Fruit fly (Drosophila melanogaster) whole organism, embryonic: ENCODE measurements around the gene mRpS14.

Experiments used
- ATbp ChIP-seq: fragments of 200-800 bp; sonication (Bioruptor generic); optimal IDR thresholded peaks from 2 replicates; lab custom pipeline; 2017; ENCODE audit warnings: missing biosample characterization, mild to moderate bottlenecking, missing genetic modification characterization, missing genetic modification reagents
- BEAF-32 ChIP-seq: fragments of 200-800 bp; sonication (Bioruptor generic); optimal IDR thresholded peaks from 3 replicates; lab custom pipeline; 2017; ENCODE audit warnings: missing biosample characterization, missing genetic modification characterization, mild to moderate bottlenecking, moderate library complexity, missing genetic modification reagents
- Blimp-1 ChIP-seq: fragments of 200-800 bp; sonication (Bioruptor generic); optimal IDR thresholded peaks from 3 replicates; lab custom pipeline; 2018; ENCODE audit warnings: missing biosample characterization, missing genetic modification characterization, mild to moderate bottlenecking, moderate library complexity, missing genetic modification reagents
- CG12104 ChIP-seq: fragments of 200-800 bp; sonication (Bioruptor generic); optimal IDR thresholded peaks from 3 replicates; lab custom pipeline; 2016; ENCODE audit warnings: missing biosample characterization, missing genetic modification characterization
- CG1233 ChIP-seq: fragments of 200-800 bp; sonication (Bioruptor generic); optimal IDR thresholded peaks from 4 replicates; lab custom pipeline; 2018; ENCODE audit warnings: missing biosample characterization, mild to moderate bottlenecking, missing genetic modification characterization
- CG15269 ChIP-seq: fragments of 200-800 bp; sonication (Bioruptor generic); optimal IDR thresholded peaks from 2 replicates; lab custom pipeline; 2018; ENCODE audit warnings: missing biosample characterization, mild to moderate bottlenecking, missing genetic modification characterization, moderate library complexity
- CG15514 ChIP-seq: fragments of 200-800 bp; sonication (Bioruptor generic); optimal IDR thresholded peaks from 3 replicates; lab custom pipeline; 2017; ENCODE audit warnings: missing biosample characterization, missing genetic modification characterization, mild to moderate bottlenecking, moderate library complexity, missing genetic modification reagents
- CG1647 ChIP-seq: fragments of 200-800 bp; sonication (Bioruptor generic); optimal IDR thresholded peaks from 3 replicates; lab custom pipeline; 2016; ENCODE audit warnings: missing biosample characterization, missing genetic modification characterization
- CG17359 ChIP-seq: fragments of 200-800 bp; sonication (Bioruptor generic); optimal IDR thresholded peaks from 3 replicates; lab custom pipeline; 2018; ENCODE audit warnings: missing biosample characterization, mild to moderate bottlenecking, missing genetic modification characterization, moderate library complexity
- CG17912 ChIP-seq: fragments of 200-800 bp; sonication (Bioruptor generic); optimal IDR thresholded peaks from 2 replicates; lab custom pipeline; 2018; ENCODE audit warnings: missing biosample characterization, mild to moderate bottlenecking, missing genetic modification characterization
- CG3065 ChIP-seq: fragments of 200-800 bp; sonication (Bioruptor generic); optimal IDR thresholded peaks from 2 replicates; lab custom pipeline; 2016; ENCODE audit warnings: missing biosample characterization, missing genetic modification characterization
- CG4854 ChIP-seq: fragments of 200-800 bp; sonication (Bioruptor generic); optimal IDR thresholded peaks from 2 replicates; lab custom pipeline; 2016; ENCODE audit warnings: missing biosample characterization, missing genetic modification characterization, inconsistent platforms
- CG6175 ChIP-seq: fragments of 200-800 bp; sonication (Bioruptor generic); IDR thresholded peaks from 3 replicates; pipeline ENCODE4 v1.3.6; 2022; ENCODE audit warnings: missing biosample characterization, missing genetic modification characterization
- CG6272 ChIP-seq: fragments of 200-800 bp; sonication (Bioruptor generic); IDR thresholded peaks from 2 replicates; pipeline ENCODE4 v1.3.6; 2022; ENCODE audit warnings: missing biosample characterization, missing genetic modification characterization
- CG6683 ChIP-seq: fragments of 200-800 bp; sonication (Bioruptor generic); optimal IDR thresholded peaks from 2 replicates; lab custom pipeline; 2017; ENCODE audit warnings: missing biosample characterization, mild to moderate bottlenecking, missing genetic modification characterization, missing genetic modification reagents
- CG6813 ChIP-seq: fragments of 200-800 bp; sonication (Bioruptor generic); optimal IDR thresholded peaks from 2 replicates; lab custom pipeline; 2017; ENCODE audit warnings: missing biosample characterization, missing genetic modification characterization, mild to moderate bottlenecking, moderate library complexity, missing genetic modification reagents
- CG7987 ChIP-seq: fragments of 200-800 bp; sonication (Bioruptor generic); optimal IDR thresholded peaks from 2 replicates; lab custom pipeline; 2018; ENCODE audit warnings: missing biosample characterization, mild to moderate bottlenecking, missing genetic modification characterization, moderate library complexity
- CG8281 ChIP-seq: fragments of 200-800 bp; sonication (Bioruptor generic); optimal IDR thresholded peaks from 2 replicates; lab custom pipeline; 2018; ENCODE audit warnings: missing biosample characterization, mild to moderate bottlenecking, missing genetic modification characterization, moderate library complexity
- CG8290 ChIP-seq, 3 experiments: fragments of 200-800 bp; sonication (Bioruptor generic); optimal IDR thresholded peaks; 2 replicates each; lab custom pipeline; 2016 to 2019; ENCODE audit warnings: missing biosample characterization in 3 of 3, missing genetic modification characterization in 3 of 3, mild to moderate bottlenecking in 2 of 3, moderate library complexity in 1 of 3
- H2.0 ChIP-seq: fragments of 200-800 bp; sonication (Bioruptor generic); IDR thresholded peaks from 2 replicates; pipeline ENCODE4 v1.3.6; 2022; ENCODE audit warnings: missing biosample characterization, missing genetic modification characterization
- Hand ChIP-seq: fragments of 200-800 bp; sonication (Bioruptor generic); optimal IDR thresholded peaks from 2 replicates; lab custom pipeline; 2017; ENCODE audit warnings: mild to moderate bottlenecking, missing biosample characterization, missing genetic modification reagents, missing genetic modification characterization
- Hmr ChIP-seq: fragments of 200-800 bp; sonication (Bioruptor generic); optimal IDR thresholded peaks from 3 replicates; lab custom pipeline; 2017; ENCODE audit warnings: mild to moderate bottlenecking, missing biosample characterization, missing genetic modification reagents, missing genetic modification characterization
- Hsf ChIP-seq: fragments of 200-800 bp; sonication (Bioruptor generic); optimal IDR thresholded peaks from 3 replicates; lab custom pipeline; 2016; ENCODE audit warnings: missing biosample characterization, missing genetic modification characterization
- Nf-YA ChIP-seq: fragments of 200-800 bp; sonication (Bioruptor generic); IDR thresholded peaks from 2 replicates; pipeline ENCODE4 v1.3.6; 2022; ENCODE audit warnings: missing biosample characterization, missing genetic modification characterization
- Oli ChIP-seq: fragments of 200-800 bp; sonication (Bioruptor generic); optimal IDR thresholded peaks from 2 replicates; lab custom pipeline; 2018; ENCODE audit warnings: missing biosample characterization, mild to moderate bottlenecking, missing genetic modification characterization, moderate library complexity
- Ssrp ChIP-seq: fragments of 200-800 bp; sonication (Bioruptor generic); optimal IDR thresholded peaks from 2 replicates; lab custom pipeline; 2018; ENCODE audit warnings: missing biosample characterization, mild to moderate bottlenecking, missing genetic modification characterization, moderate library complexity
- abd-A ChIP-seq: fragments of 200-800 bp; sonication (Bioruptor generic); optimal IDR thresholded peaks from 3 replicates; lab custom pipeline; 2019; ENCODE audit warnings: missing biosample characterization, mild to moderate bottlenecking, missing genetic modification characterization, moderate library complexity
- al ChIP-seq: fragments of 200-800 bp; sonication (Bioruptor generic); IDR thresholded peaks from 2 replicates; pipeline ENCODE4 v1.3.6; 2022; ENCODE audit warnings: missing biosample characterization, missing genetic modification characterization
- az2 ChIP-seq: fragments of 200-800 bp; sonication (Bioruptor generic); optimal IDR thresholded peaks from 3 replicates; lab custom pipeline; 2016; ENCODE audit warnings: missing biosample characterization, missing genetic modification characterization
- dimm ChIP-seq: fragments of 200-800 bp; sonication (Bioruptor generic); IDR thresholded peaks from 2 replicates; pipeline ENCODE4 v1.3.6; 2022; ENCODE audit warnings: missing biosample characterization, missing genetic modification characterization
- disco-r ChIP-seq: fragments of 200-800 bp; sonication (Bioruptor generic); optimal IDR thresholded peaks from 2 replicates; lab custom pipeline; 2016; ENCODE audit warnings: missing biosample characterization, missing genetic modification characterization
- dysf ChIP-seq: fragments of 200-800 bp; sonication (Bioruptor generic); IDR thresholded peaks from 3 replicates; pipeline ENCODE4 v1.3.6; 2022; ENCODE audit warnings: missing biosample characterization, missing genetic modification characterization
- en ChIP-seq: fragments of 200-800 bp; sonication (Bioruptor generic); optimal IDR thresholded peaks from 2 replicates; lab custom pipeline; 2016; ENCODE audit warnings: missing biosample characterization, missing genetic modification characterization
- ftz-f1 ChIP-seq: fragments of 200-800 bp; sonication (Bioruptor generic); optimal IDR thresholded peaks from 2 replicates; lab custom pipeline; 2016; ENCODE audit warnings: missing biosample characterization, missing genetic modification characterization
- ind ChIP-seq: fragments of 200-800 bp; sonication (Bioruptor generic); optimal IDR thresholded peaks from 3 replicates; lab custom pipeline; 2016; ENCODE audit warnings: missing biosample characterization, missing genetic modification characterization
- kah ChIP-seq: fragments of 200-800 bp; sonication (Bioruptor generic); optimal IDR thresholded peaks from 2 replicates; lab custom pipeline; 2018; ENCODE audit warnings: missing biosample characterization, mild to moderate bottlenecking, missing genetic modification characterization
- lola ChIP-seq, 3 experiments: fragments of >200 bp in 2 of 3; fragments of 200-800 bp in 1 of 3; sonication (Bioruptor generic) in 1 of 3; optimal IDR thresholded peaks; 2 replicates each; lab custom pipeline; 2017 to 2019; ENCODE audit warnings: missing biosample characterization in 3 of 3, missing genetic modification characterization in 3 of 3, mild to moderate bottlenecking in 1 of 3, moderate library complexity in 1 of 3
- mam ChIP-seq: fragments of 200-800 bp; sonication (Bioruptor generic); optimal IDR thresholded peaks from 3 replicates; lab custom pipeline; 2016; ENCODE audit warnings: missing biosample characterization, missing genetic modification characterization
- pfk ChIP-seq: fragments of 200-800 bp; sonication (Bioruptor generic); optimal IDR thresholded peaks from 2 replicates; lab custom pipeline; 2018; ENCODE audit warnings: missing biosample characterization, mild to moderate bottlenecking, missing genetic modification characterization, moderate library complexity
- pho ChIP-seq: fragments of 200-800 bp; sonication (Bioruptor generic); optimal IDR thresholded peaks from 2 replicates; lab custom pipeline; 2016; ENCODE audit warnings: missing biosample characterization, missing genetic modification characterization
- phol ChIP-seq: fragments of 200-800 bp; sonication (Bioruptor generic); optimal IDR thresholded peaks from 3 replicates; lab custom pipeline; 2018; ENCODE audit warnings: missing biosample characterization, mild to moderate bottlenecking, missing genetic modification characterization, moderate library complexity
- pum ChIP-seq: fragments of 200-800 bp; sonication (Bioruptor generic); optimal IDR thresholded peaks from 2 replicates; lab custom pipeline; 2016; ENCODE audit warnings: missing biosample characterization, missing genetic modification characterization
- sima ChIP-seq: fragments of 200-800 bp; sonication (Bioruptor generic); optimal IDR thresholded peaks from 2 replicates; lab custom pipeline; 2016; ENCODE audit warnings: missing biosample characterization, missing genetic modification characterization
- slbo ChIP-seq: fragments of 200-800 bp; sonication (Bioruptor generic); IDR thresholded peaks from 2 replicates; pipeline ENCODE4 v1.3.6; 2022; ENCODE audit warnings: missing biosample characterization, missing genetic modification characterization
- stwl ChIP-seq: fragments of 200-800 bp; sonication (Bioruptor generic); optimal IDR thresholded peaks from 3 replicates; lab custom pipeline; 2018; ENCODE audit warnings: missing biosample characterization, mild to moderate bottlenecking, missing genetic modification characterization, moderate library complexity
- tup ChIP-seq: fragments of 200-800 bp; sonication (Bioruptor generic); optimal IDR thresholded peaks from 2 replicates; lab custom pipeline; 2016; ENCODE audit warnings: missing biosample characterization, mild to moderate bottlenecking, missing genetic modification characterization, moderate library complexity
- vvl ChIP-seq: fragments of 200-800 bp; sonication (Bioruptor generic); IDR thresholded peaks from 2 replicates; pipeline ENCODE4 v1.3.6; 2022; ENCODE audit warnings: missing biosample characterization, missing genetic modification characterization

The mRpS14 gene

dm6 chrX:19495611-19496583 lies 15.9 kb upstream of the mRpS14 start (continued):
- TF ChIP-seq CG6813 (GFP tag; lab: Kevin White, UChicago): peak; percentile 49
- TF ChIP-seq CG15514 (GFP tag; lab: Kevin White, UChicago): peak; percentile 39
- TF ChIP-seq sima (GFP tag; lab: Kevin White, UChicago): no peak
- TF ChIP-seq stwl: no peak
- no peak for TF ChIP-seq CG7987 (GFP tag; lab: Kevin White, UChicago)
- peak; percentile 45 for TF ChIP-seq CG8281 (tag; lab: Kevin White, UChicago)
- no peak for TF ChIP-seq CG8290 (GFP tag; optimal IDR thresholded peaks at IDR 0.05; lab: Kevin White, UChicago)
- TF ChIP-seq CG8290 (tag; optimal IDR thresholded peaks at IDR 0.05; lab: Kevin White, UChicago): peak in 1 of 2 experiments; percentile 93
- TF ChIP-seq lola (GFP tag; optimal IDR thresholded peaks at IDR 0.05; lab: Kevin White, UChicago): peak in 1 of 3 experiments; percentile 37
- TF ChIP-seq mam: peak; percentile 70
- TF ChIP-seq CG4854 (GFP tag; lab: Kevin White, UChicago): peak; percentile 8
- TF ChIP-seq disco-r: peak; percentile 34
- TF ChIP-seq al: peak; percentile 61; the same call in 1 of the 2 replicates
- peak; percentile 67 for TF ChIP-seq pum (GFP tag; lab: Kevin White, UChicago)
- TF ChIP-seq Oli (tag; lab: Kevin White, UChicago): peak; percentile 69
- TF ChIP-seq ATbp (GFP tag; lab: Kevin White, UChicago): peak; percentile 61
- peak; percentile 50 for TF ChIP-seq Ssrp (tag; lab: Kevin White, UChicago)
- no peak for TF ChIP-seq CG1647 (GFP tag; lab: Kevin White, UChicago)
- TF ChIP-seq ftz-f1 (GFP tag; lab: Kevin White, UChicago): no peak
- TF ChIP-seq Blimp-1 (GFP tag; lab: Kevin White, UChicago): peak; percentile 38
- TF ChIP-seq slbo (GFP tag; lab: Robert Waterston, UW): peak; percentile 78
- TF ChIP-seq pfk (GFP tag; lab: Kevin White, UChicago): no peak
- TF ChIP-seq phol: peak; percentile 41
- TF ChIP-seq Hsf: peak; percentile 38
- TF ChIP-seq CG1233: peak; percentile 31
- peak; percentile 65 for TF ChIP-seq ind
- TF ChIP-seq BEAF-32: no peak
- peak; percentile 63 for TF ChIP-seq pho (GFP tag; lab: Kevin White, UChicago)
- peak; percentile 44 for TF ChIP-seq CG17359
- no peak for TF ChIP-seq CG3065 (GFP tag; lab: Kevin White, UChicago)
- TF ChIP-seq tup: no peak
- peak; percentile 74 for TF ChIP-seq CG15269
- TF ChIP-seq en (GFP tag; lab: Kevin White, UChicago): peak; percentile 19
- no peak for TF ChIP-seq CG6175
- peak; percentile 36 for TF ChIP-seq H2.0 (GFP tag; lab: Robert Waterston, UW)
- TF ChIP-seq CG6272 (GFP tag; lab: Robert Waterston, UW): no peak
- TF ChIP-seq CG17912 (GFP tag; lab: Kevin White, UChicago): no peak
- TF ChIP-seq az2 (GFP tag; lab: Kevin White, UChicago): peak; percentile 35
- 0 out of 2 replicates have a peak, but pooled peaks have one; percentile 11 for TF ChIP-seq Nf-YA (GFP tag; lab: Robert Waterston, UW)
- TF ChIP-seq abd-A (tag; lab: Kevin White, UChicago): no peak
- peak; percentile 71 for TF ChIP-seq Hmr
- TF ChIP-seq kah (GFP tag; lab: Kevin White, UChicago): no peak
- peak; percentile 35 for TF ChIP-seq CG6683
- no peak for TF ChIP-seq vvl (GFP tag; lab: Robert Waterston, UW)
- TF ChIP-seq dysf: peak; percentile 75
- TF ChIP-seq CG12104 (GFP tag; lab: Kevin White, UChicago): no peak
- TF ChIP-seq Hand (GFP tag; lab: Kevin White, UChicago): peak; percentile 43
- TF ChIP-seq dimm (GFP tag; lab: Robert Waterston, UW): no peak
